Fruit fly (Drosophila melanogaster) whole organism, embryonic: ENCODE data around the gene CG11617.

ENCODE experiments used
- CG10654 ChIP-seq: fragments of 200-800 bp; sonication (Bioruptor generic); optimal IDR thresholded peaks from 2 replicates; lab custom pipeline; 2016; ENCODE audit warnings: missing biosample characterization, missing genetic modification characterization
- CG11723 ChIP-seq: fragments of 200-800 bp; sonication (Bioruptor generic); optimal IDR thresholded peaks from 2 replicates; lab custom pipeline; 2017; ENCODE audit warnings: missing biosample characterization, mild to moderate bottlenecking, missing genetic modification characterization
- CG15696 ChIP-seq: fragments of 200-800 bp; sonication (Bioruptor generic); optimal IDR thresholded peaks from 2 replicates; lab custom pipeline; 2019; ENCODE audit warnings: missing biosample characterization, mild to moderate bottlenecking, missing genetic modification characterization, moderate library complexity
- CG16863 ChIP-seq: fragments of 200-800 bp; sonication (Bioruptor generic); optimal IDR thresholded peaks from 3 replicates; lab custom pipeline; 2016; ENCODE audit warnings: missing biosample characterization, missing genetic modification characterization
- CG6813 ChIP-seq: fragments of 200-800 bp; sonication (Bioruptor generic); optimal IDR thresholded peaks from 2 replicates; lab custom pipeline; 2017; ENCODE audit warnings: missing biosample characterization, missing genetic modification characterization, mild to moderate bottlenecking, moderate library complexity, missing genetic modification reagents
- D ChIP-seq, 2 experiments: fragments of 200-800 bp in 1 of 2; fragments of >200 bp in 1 of 2; sonication (Bioruptor generic) in 1 of 2; optimal IDR thresholded peaks; 2 replicates in 1 of 2; 3 replicates in 1 of 2; lab custom pipeline; 2017; ENCODE audit warnings: mild to moderate bottlenecking in 1 of 2, missing biosample characterization in 1 of 2, missing genetic modification characterization in 1 of 2, missing genetic modification reagents in 1 of 2
- Myb ChIP-seq: fragments of 200-800 bp; sonication (Bioruptor generic); optimal IDR thresholded peaks from 2 replicates; lab custom pipeline; 2016; ENCODE audit warnings: missing biosample characterization, missing genetic modification characterization
- NC2β ChIP-seq: fragments of 200-800 bp; sonication (Bioruptor generic); optimal IDR thresholded peaks from 2 replicates; lab custom pipeline; 2016; ENCODE audit warnings: missing biosample characterization, missing genetic modification characterization
- Scr ChIP-seq: fragments of 200-800 bp; sonication (Bioruptor generic); IDR thresholded peaks from 2 replicates; pipeline ENCODE4 v1.3.6; 2022; ENCODE audit warnings: missing biosample characterization, missing genetic modification characterization; ENCODE audit not compliant: partially characterized antibody
- Ssrp ChIP-seq: fragments of 200-800 bp; sonication (Bioruptor generic); optimal IDR thresholded peaks from 2 replicates; lab custom pipeline; 2018; ENCODE audit warnings: missing biosample characterization, mild to moderate bottlenecking, missing genetic modification characterization, moderate library complexity
- dati ChIP-seq: fragments of 200-800 bp; sonication (Bioruptor generic); IDR thresholded peaks from 2 replicates; pipeline ENCODE4 v1.3.6; 2022; ENCODE audit warnings: missing biosample characterization, missing genetic modification characterization
- sens-2 ChIP-seq: fragments of 200-800 bp; sonication (Bioruptor generic); IDR thresholded peaks from 2 replicates; pipeline ENCODE4 v1.3.6; 2022; ENCODE audit warnings: missing biosample characterization, missing genetic modification characterization

- TF ChIP-seq Ssrp (tag; lab: Kevin White, UChicago) (no peak), CG16863 (GFP tag; lab: Kevin White, UChicago) (no peak), sens-2 (GFP tag; lab: Robert Waterston, UW) (no peak), NC2β (GFP tag; lab: Kevin White, UChicago) (no peak), Myb (GFP tag; lab: Kevin White, UChicago) (peak; percentile 3), CG6813 (GFP tag; lab: Kevin White, UChicago) (no peak), dati (GFP tag; lab: Robert Waterston, UW) (no peak), CG10654 (GFP tag; lab: Kevin White, UChicago) (no peak), CG15696 (no peak), D (optimal IDR thresholded peaks at IDR 0.05; lab: Kevin White, UChicago) (no peak), D (GFP tag; optimal IDR thresholded peaks at IDR 0.05; lab: Kevin White, UChicago) (no peak), CG11723 (GFP tag; lab: Kevin White, UChicago) (no peak), Scr (GFP tag; lab: Robert Waterston, UW) (peak; percentile 57)
These were observed 24.5 kb downstream of the CG11617 start for dm6 chr2L:182360-183144.
